Fruit fly (Drosophila melanogaster) whole organism, pupa: ENCODE data around the gene Argk1.
A peak's percentile ranks its signal among the peaks of the same experiment; 100 is the strongest.

Source experiments
- CG10348 ChIP-seq: fragments of 200-800 bp; sonication (Bioruptor generic); IDR thresholded peaks from 2 replicates; pipeline ENCODE4 v1.3.6; 2022; ENCODE audit warnings: missing biosample characterization, missing genetic modification characterization
- CG12605 ChIP-seq: fragments of 200-800 bp; sonication (Bioruptor generic); IDR thresholded peaks from 2 replicates; pipeline ENCODE4 v1.3.6; 2022; ENCODE audit warnings: missing biosample characterization, missing genetic modification characterization
- CG13204 ChIP-seq: fragments of 200-800 bp; sonication (Bioruptor generic); optimal IDR thresholded peaks from 2 replicates; lab custom pipeline; 2018; ENCODE audit warnings: missing biosample characterization, mild to moderate bottlenecking, missing genetic modification characterization, moderate library complexity
- CG14655 ChIP-seq: fragments of 200-800 bp; sonication (Bioruptor generic); optimal IDR thresholded peaks from 3 replicates; lab custom pipeline; 2017; ENCODE audit warnings: mild to moderate bottlenecking, missing biosample characterization, missing genetic modification reagents, missing genetic modification characterization
- CG15710 ChIP-seq: fragments of 200-800 bp; sonication (Bioruptor generic); optimal IDR thresholded peaks from 2 replicates; lab custom pipeline; 2018; ENCODE audit warnings: missing biosample characterization, mild to moderate bottlenecking, missing genetic modification characterization, moderate library complexity
- CG17806 ChIP-seq: fragments of 200-800 bp; sonication (Bioruptor generic); optimal IDR thresholded peaks from 2 replicates; lab custom pipeline; 2018; ENCODE audit warnings: missing biosample characterization, mild to moderate bottlenecking, missing genetic modification characterization, moderate library complexity
- CG32121 ChIP-seq: fragments of 200-800 bp; sonication (Bioruptor generic); IDR thresholded peaks from 2 replicates; pipeline ENCODE4 v1.3.6; 2022; ENCODE audit warnings: missing biosample characterization, missing genetic modification characterization
- CG34367 ChIP-seq: fragments of 200-800 bp; sonication (Bioruptor generic); optimal IDR thresholded peaks from 2 replicates; lab custom pipeline; 2018; ENCODE audit warnings: missing biosample characterization, mild to moderate bottlenecking, missing genetic modification characterization
- CG4496 ChIP-seq: fragments of 200-800 bp; sonication (Bioruptor generic); IDR thresholded peaks from 3 replicates; pipeline ENCODE4 v1.3.6; 2022; ENCODE audit warnings: missing biosample characterization, missing genetic modification characterization
- CG8159 ChIP-seq: fragments of 200-800 bp; sonication (Bioruptor generic); optimal IDR thresholded peaks from 3 replicates; lab custom pipeline; 2018; ENCODE audit warnings: missing biosample characterization, mild to moderate bottlenecking, missing genetic modification characterization, moderate library complexity
- CG8301 ChIP-seq: fragments of 200-800 bp; sonication (Bioruptor generic); optimal IDR thresholded peaks from 2 replicates; lab custom pipeline; 2018; ENCODE audit warnings: missing biosample characterization, mild to moderate bottlenecking, missing genetic modification characterization
- CG9948 ChIP-seq: fragments of 200-800 bp; sonication (Bioruptor generic); optimal IDR thresholded peaks from 2 replicates; lab custom pipeline; 2018; ENCODE audit warnings: missing biosample characterization, mild to moderate bottlenecking, missing genetic modification characterization, moderate library complexity
- D1 ChIP-seq: fragments of 200-800 bp; sonication (Bioruptor generic); optimal IDR thresholded peaks from 2 replicates; lab custom pipeline; 2018; ENCODE audit warnings: missing biosample characterization, mild to moderate bottlenecking, missing genetic modification characterization, moderate library complexity
- EcR ChIP-seq: fragments of 200-800 bp; sonication (Bioruptor generic); optimal IDR thresholded peaks from 3 replicates; lab custom pipeline; 2019; ENCODE audit warnings: missing biosample characterization, missing genetic modification characterization, mild to moderate bottlenecking, moderate library complexity, missing genetic modification reagents
- Ets98B ChIP-seq: fragments of 200-800 bp; sonication (Bioruptor generic); IDR thresholded peaks from 2 replicates; pipeline ENCODE4 v1.3.6; 2022; ENCODE audit warnings: missing biosample characterization, missing genetic modification characterization
- Pif1A ChIP-seq: fragments of 200-800 bp; sonication (Bioruptor generic); optimal IDR thresholded peaks from 3 replicates; lab custom pipeline; 2016; ENCODE audit warnings: missing biosample characterization, missing genetic modification characterization
- Pif1B ChIP-seq: fragments of 200-800 bp; sonication (Bioruptor generic); optimal IDR thresholded peaks from 3 replicates; lab custom pipeline; 2016; ENCODE audit warnings: missing biosample characterization, missing genetic modification characterization
- Snoo ChIP-seq: fragments of 200-800 bp; sonication (Bioruptor generic); optimal IDR thresholded peaks from 3 replicates; lab custom pipeline; 2017; ENCODE audit warnings: missing biosample characterization, mild to moderate bottlenecking, missing genetic modification characterization, inconsistent platforms
- fd96Ca ChIP-seq: fragments of 200-800 bp; sonication (Bioruptor generic); IDR thresholded peaks from 3 replicates; pipeline ENCODE4 v1.3.6; 2022; ENCODE audit warnings: missing biosample characterization, missing genetic modification characterization
- gl ChIP-seq: fragments of 200-800 bp; sonication (Bioruptor generic); optimal IDR thresholded peaks from 2 replicates; lab custom pipeline; 2018; ENCODE audit warnings: missing biosample characterization, mild to moderate bottlenecking, missing genetic modification characterization
- rn ChIP-seq: fragments of 200-800 bp; sonication (Bioruptor generic); IDR thresholded peaks from 2 replicates; pipeline ENCODE4 v1.3.6; 2022; ENCODE audit warnings: missing biosample characterization, missing genetic modification characterization

The Argk1 gene

dm6 chr3L:9065997-9066441, at the start of gene Argk1:
TSS of gene Argk1 (minus strand) at chr3L:9066027.
- TF ChIP-seq CG9948 (tag; lab: Kevin White, UChicago) (no peak), Ets98B (GFP tag; lab: Robert Waterston, UW) (peak; percentile 74), CG34367 (tag; lab: Kevin White, UChicago) (peak; percentile 18), gl (tag; lab: Kevin White, UChicago) (no peak), CG14655 (GFP tag; lab: Kevin White, UChicago) (peak; percentile 23), fd96Ca (GFP tag; lab: Robert Waterston, UW) (peak; percentile 64; the same call in 2 of the 3 replicates), CG17806 (tag; lab: Kevin White, UChicago) (no peak), CG13204 (GFP tag; lab: Kevin White, UChicago) (no peak), Pif1B (peak; percentile 22), EcR (GFP tag; lab: Kevin White, UChicago) (no peak), Pif1A (GFP tag; lab: Kevin White, UChicago) (peak; percentile 12), CG15710 (tag; lab: Kevin White, UChicago) (peak; percentile 37), rn (GFP tag; lab: Robert Waterston, UW) (peak; percentile 36; the same call in 1 of the 2 replicates), D1 (no peak), CG32121 (GFP tag; lab: Robert Waterston, UW) (peak; percentile 90), CG4496 (GFP tag; lab: Robert Waterston, UW) (peak; percentile 83), CG8301 (tag; lab: Kevin White, UChicago) (peak; percentile 27), Snoo (tag; lab: Kevin White, UChicago) (no peak), CG10348 (GFP tag; lab: Robert Waterston, UW) (no peak), CG12605 (peak; percentile 68)

dm6 chr3L:9114404-9114803, 48.6 kb upstream of the Argk1 start:
- TF ChIP-seq CG34367 (tag; lab: Kevin White, UChicago) (no peak), Snoo (tag; lab: Kevin White, UChicago) (no peak), CG9948 (tag; lab: Kevin White, UChicago) (no peak), CG32121 (GFP tag; lab: Robert Waterston, UW) (no peak), CG8301 (tag; lab: Kevin White, UChicago) (no peak), CG15710 (tag; lab: Kevin White, UChicago) (no peak), D1 (no peak), gl (tag; lab: Kevin White, UChicago) (no peak), EcR (GFP tag; lab: Kevin White, UChicago) (no peak), Pif1A (GFP tag; lab: Kevin White, UChicago) (no peak), CG8159 (tag; lab: Kevin White, UChicago) (no peak), CG13204 (GFP tag; lab: Kevin White, UChicago) (no peak), fd96Ca (GFP tag; lab: Robert Waterston, UW) (no peak), rn (GFP tag; lab: Robert Waterston, UW) (no peak), CG14655 (GFP tag; lab: Kevin White, UChicago) (no peak), CG10348 (GFP tag; lab: Robert Waterston, UW) (no peak), CG17806 (tag; lab: Kevin White, UChicago) (no peak)

- TF ChIP-seq CG8301 (tag; lab: Kevin White, UChicago) (no peak), Pif1A (GFP tag; lab: Kevin White, UChicago) (peak; percentile 23)
Measured at dm6 chr3L:9113582-9114282, 47.9 kb upstream of the Argk1 start.

- no peak for TF ChIP-seq CG14655 (GFP tag; lab: Kevin White, UChicago)
Measured at dm6 chr3L:9096648-9097047, 30.8 kb upstream of the Argk1 start, which contains the start of gene CG13315. TSS of gene CG13315 (plus strand) at chr3L:9096877.

- TF ChIP-seq D1, result no peak
- no peak for TF ChIP-seq CG13204 (GFP tag; lab: Kevin White, UChicago)
- TF ChIP-seq CG8301 (tag; lab: Kevin White, UChicago), result no peak
- no peak for TF ChIP-seq CG34367 (tag; lab: Kevin White, UChicago)
- TF ChIP-seq CG32121 (GFP tag; lab: Robert Waterston, UW), result no peak
- TF ChIP-seq Snoo (tag; lab: Kevin White, UChicago), result no peak
- no peak for TF ChIP-seq Pif1A (GFP tag; lab: Kevin White, UChicago)
Measured at dm6 chr3L:9095704-9096103, 29.9 kb upstream of the Argk1 start.

- TF ChIP-seq D1 (no peak), Ets98B (GFP tag; lab: Robert Waterston, UW) (no peak), rn (GFP tag; lab: Robert Waterston, UW) (no peak), CG15710 (tag; lab: Kevin White, UChicago) (no peak), CG13204 (GFP tag; lab: Kevin White, UChicago) (no peak), CG10348 (GFP tag; lab: Robert Waterston, UW) (no peak), Pif1B (no peak), fd96Ca (GFP tag; lab: Robert Waterston, UW) (no peak), CG8301 (tag; lab: Kevin White, UChicago) (no peak), CG8159 (tag; lab: Kevin White, UChicago) (no peak)
- TF ChIP-seq, all 21 proteins: peak for 0
Measured at dm6 chr3L:9094980-9095425, 29.2 kb upstream of the Argk1 start.
